Worm (Caenorhabditis elegans): ENCODE data around the gene Y42A5A.3.

DNA sequence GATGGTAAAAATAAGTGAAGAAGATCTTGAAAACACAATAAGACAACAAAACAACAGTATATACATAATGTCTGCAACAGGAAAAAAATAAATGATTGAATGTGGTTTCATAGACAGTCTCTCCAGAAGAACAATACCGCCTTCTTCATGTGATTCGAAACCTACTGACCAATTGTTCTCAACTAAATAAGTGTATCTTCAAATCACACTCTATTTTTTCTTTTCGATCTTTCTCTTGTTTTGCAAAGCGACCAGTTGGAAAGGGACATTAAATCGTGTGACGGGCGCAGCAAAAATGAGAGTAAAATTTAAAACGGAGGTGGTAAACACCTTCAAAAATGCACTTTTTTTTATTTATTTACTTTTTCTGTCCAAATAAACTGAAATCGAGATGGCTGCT is 33.9 kb downstream of the Y42A5A.3 start:
- TF ChIP-seq med-1 (GFP tag; optimal IDR thresholded peaks at IDR 0.05; ENCODE audit: insufficient read depth) (no peak), ztf-23 (GFP tag; IDR thresholded peaks at IDR 0.05) (no peak), cog-1 (tag; optimal IDR thresholded peaks at IDR 0.05) (no peak)

All from whole organism, midembryonic.